Worm (Caenorhabditis elegans) whole organism, L4 larva: ENCODE measurements around the gene str-182.

Experiments
- D1046.2 ChIP-seq: fragments of 200-800 bp; sonication (Bioruptor generic); IDR thresholded peaks from 2 replicates; pipeline ENCODE4 v1.3.6; 2022; ENCODE audit warnings: missing genetic modification characterization, missing compliant biosample characterization
- F10B5.3 ChIP-seq: sonication (generic microtip); optimal IDR thresholded peaks from 2 replicates; lab custom pipeline; 2016; ENCODE audit warnings: mild to moderate bottlenecking, missing genetic modification characterization, missing compliant biosample characterization
- F49E8.2 ChIP-seq: sonication (generic microtip); optimal IDR thresholded peaks from 2 replicates; lab custom pipeline; 2016; ENCODE audit warnings: missing compliant biosample characterization, mild to moderate bottlenecking, missing genetic modification characterization, borderline replicate concordance
- T26A8.4 ChIP-seq: fragments of 200-800 bp; sonication (Bioruptor generic); IDR thresholded peaks from 2 replicates; pipeline ENCODE4 v1.3.6; 2022; ENCODE audit warnings: missing genetic modification characterization, missing compliant biosample characterization
- Y105C5A.15 ChIP-seq: fragments of 200-800 bp; sonication (Bioruptor generic); IDR thresholded peaks from 2 replicates; pipeline ENCODE4 v1.3.6; 2022; ENCODE audit warnings: missing genetic modification characterization, missing compliant biosample characterization
- ZK337.2 ChIP-seq: fragments of 200-800 bp; sonication (Bioruptor generic); IDR thresholded peaks from 2 replicates; pipeline ENCODE4 v1.3.6; 2022; ENCODE audit warnings: missing genetic modification reagents, missing genetic modification characterization, missing compliant biosample characterization
- aha-1 ChIP-seq: fragments of 150-350 bp; peaks from one replicate; lab custom pipeline; 2014; ENCODE audit warnings: missing biosample characterization, missing genetic modification characterization
- arid-1 ChIP-seq: fragments of 200-800 bp; sonication (Bioruptor generic); conservative IDR thresholded peaks from 2 replicates; pipeline ENCODE4 v1.3.6; 2022; ENCODE audit warnings: missing genetic modification reagents, missing genetic modification characterization, missing compliant biosample characterization
- ctbp-1 ChIP-seq: fragments of 200-800 bp; sonication (Bioruptor generic); IDR thresholded peaks from 2 replicates; pipeline ENCODE4 v1.3.6; 2022; ENCODE audit warnings: missing genetic modification reagents, missing genetic modification characterization, missing compliant biosample characterization
- daf-16 ChIP-seq, 3 experiments: sonication (generic microtip); optimal IDR thresholded peaks; 2 replicates each; lab custom pipeline; 2016 to 2017; ENCODE audit warnings: missing genetic modification characterization in 3 of 3, missing genetic modification reagents in 3 of 3, mild to moderate bottlenecking in 2 of 3, missing compliant biosample characterization in 2 of 3, missing biosample characterization in 1 of 3, moderate library complexity in 1 of 3
- daf-19 ChIP-seq: fragments of 200-800 bp; sonication (Bioruptor generic); conservative IDR thresholded peaks from 2 replicates; pipeline ENCODE4 v1.3.6; 2022; ENCODE audit warnings: missing genetic modification characterization, missing compliant biosample characterization
- dmd-6 ChIP-seq: fragments of 200-800 bp; sonication (Bioruptor generic); IDR thresholded peaks from 2 replicates; pipeline ENCODE4 v1.3.6; 2022; ENCODE audit warnings: missing genetic modification reagents, missing genetic modification characterization, missing compliant biosample characterization
- dmd-9 ChIP-seq: fragments of 200-800 bp; sonication (Bioruptor generic); IDR thresholded peaks from 2 replicates; pipeline ENCODE4 v1.3.6; 2022; ENCODE audit warnings: missing genetic modification reagents, missing genetic modification characterization, missing compliant biosample characterization
- dve-1 ChIP-seq: sonication (generic microtip); optimal IDR thresholded peaks from 2 replicates; lab custom pipeline; 2017; ENCODE audit warnings: antibody characterized with exemption, mild to moderate bottlenecking, missing genetic modification characterization, missing compliant biosample characterization; ENCODE audit not compliant: insufficient read depth
- gei-8 ChIP-seq: fragments of 200-800 bp; sonication (Bioruptor generic); optimal IDR thresholded peaks from 2 replicates; lab custom pipeline; 2018; ENCODE audit warnings: mild to moderate bottlenecking, missing genetic modification characterization, missing compliant biosample characterization
- hif-1 ChIP-seq, 2 experiments: sonication (generic microtip); optimal IDR thresholded peaks; 2 replicates each; lab custom pipeline; 2016 to 2017; ENCODE audit warnings: missing compliant biosample characterization in 2 of 2, missing genetic modification characterization in 2 of 2, missing genetic modification reagents in 2 of 2, missing genotype in 2 of 2, mild to moderate bottlenecking in 1 of 2
- hlh-11 ChIP-seq: fragments of 200-800 bp; sonication (Bioruptor generic); optimal IDR thresholded peaks from 2 replicates; lab custom pipeline; 2018; ENCODE audit warnings: mild to moderate bottlenecking, missing genetic modification characterization, missing compliant biosample characterization
- lin-29 ChIP-seq: fragments of 200-800 bp; sonication (Bioruptor generic); IDR thresholded peaks from 2 replicates; pipeline ENCODE4 v1.3.6; 2022; ENCODE audit warnings: missing genetic modification reagents, missing genetic modification characterization, missing compliant biosample characterization
- lin-38 ChIP-seq: fragments of 200-800 bp; sonication (Bioruptor generic); IDR thresholded peaks from 2 replicates; pipeline ENCODE4 v1.3.6; 2022; ENCODE audit warnings: missing genetic modification reagents, missing genetic modification characterization, missing compliant biosample characterization
- lir-3 ChIP-seq: sonication (generic microtip); optimal IDR thresholded peaks from 2 replicates; lab custom pipeline; 2016; ENCODE audit warnings: mild to moderate bottlenecking, missing genetic modification characterization, missing compliant biosample characterization
- madf-5 ChIP-seq, 2 experiments: fragments of 200-800 bp; sonication (Bioruptor generic); IDR thresholded peaks; 2 replicates each; pipeline ENCODE4 v1.3.6; 2022; ENCODE audit warnings: missing compliant biosample characterization in 2 of 2, missing genetic modification characterization in 2 of 2
- mdt-29 ChIP-seq: fragments of 200-800 bp; sonication (Bioruptor generic); IDR thresholded peaks from 2 replicates; pipeline ENCODE4 v1.3.6; 2022; ENCODE audit warnings: missing genetic modification reagents, missing genetic modification characterization, missing compliant biosample characterization
- mep-1 ChIP-seq: fragments of 150-350 bp; sonication (generic microtip); optimal IDR thresholded peaks from 3 replicates; lab custom pipeline; 2014; ENCODE audit warnings: missing biosample characterization, missing genetic modification characterization
- mes-2 ChIP-seq: sonication (generic microtip); optimal IDR thresholded peaks from 2 replicates; lab custom pipeline; 2016; ENCODE audit warnings: missing genotype, mild to moderate bottlenecking, missing genetic modification characterization, missing compliant biosample characterization; ENCODE audit not compliant: poor library complexity, severe bottlenecking
- mxl-2 ChIP-seq: fragments of 200-800 bp; sonication (Bioruptor generic); conservative IDR thresholded peaks from 2 replicates; pipeline ENCODE4 v1.3.6; 2022; ENCODE audit warnings: missing genetic modification reagents, missing genetic modification characterization, missing compliant biosample characterization
- mxl-3 ChIP-seq: fragments of 200-800 bp; sonication (Bioruptor generic); optimal IDR thresholded peaks from 2 replicates; lab custom pipeline; 2018; ENCODE audit warnings: mild to moderate bottlenecking, missing genetic modification characterization, missing compliant biosample characterization
- nhr-10 ChIP-seq: fragments of 150-350 bp; optimal IDR thresholded peaks from 2 replicates; lab custom pipeline; 2014; ENCODE audit warnings: missing biosample characterization, missing genetic modification characterization
- nhr-111 ChIP-seq: fragments of 200-800 bp; sonication (Bioruptor generic); optimal IDR thresholded peaks from 2 replicates; lab custom pipeline; 2018; ENCODE audit warnings: mild to moderate bottlenecking, missing genetic modification characterization, missing compliant biosample characterization
- nhr-237 ChIP-seq: sonication (generic microtip); optimal IDR thresholded peaks from 2 replicates; lab custom pipeline; 2017; ENCODE audit warnings: missing biosample characterization, missing genetic modification characterization
- nhr-28 ChIP-seq: fragments of 150-350 bp; optimal IDR thresholded peaks from 2 replicates; lab custom pipeline; 2014; ENCODE audit warnings: missing biosample characterization, missing genetic modification characterization
- nhr-77 ChIP-seq: fragments of 150-350 bp; optimal IDR thresholded peaks from 2 replicates; lab custom pipeline; 2014; ENCODE audit warnings: missing biosample characterization, missing genetic modification characterization
- pha-4 ChIP-seq, 2 experiments: fragments of 150-350 bp in 1 of 2; fragments of 200-800 bp in 1 of 2; sonication (Bioruptor generic) in 1 of 2; IDR thresholded peaks in 1 of 2; optimal IDR thresholded peaks in 1 of 2; 2 replicates each; pipeline versions ENCODE4 v1.3.6 to Lab custom; 2014 to 2022; ENCODE audit warnings: missing genetic modification characterization in 2 of 2, missing genetic modification reagents in 2 of 2, missing biosample characterization in 1 of 2, missing compliant biosample characterization in 1 of 2
- pqm-1 ChIP-seq: sonication (generic microtip); optimal IDR thresholded peaks from 2 replicates; lab custom pipeline; 2017; ENCODE audit warnings: missing biosample characterization, missing genetic modification characterization
- rbr-2 ChIP-seq: sonication (generic microtip); optimal IDR thresholded peaks from 2 replicates; lab custom pipeline; 2016; ENCODE audit warnings: missing genotype, missing genetic modification characterization, missing compliant biosample characterization
- snpc-1.2 ChIP-seq: fragments of 200-800 bp; sonication (Bioruptor generic); IDR thresholded peaks from 2 replicates; pipeline ENCODE4 v1.3.6; 2022; ENCODE audit warnings: missing genetic modification reagents, missing genetic modification characterization, missing compliant biosample characterization
- spr-1 ChIP-seq: sonication (generic microtip); optimal IDR thresholded peaks from 2 replicates; lab custom pipeline; 2016; ENCODE audit warnings: mild to moderate bottlenecking, missing genetic modification characterization, missing compliant biosample characterization
- tra-1 ChIP-seq: fragments of 200-800 bp; sonication (Bioruptor generic); IDR thresholded peaks from 2 replicates; pipeline ENCODE4 v1.3.6; 2022; ENCODE audit warnings: missing genetic modification reagents, missing genetic modification characterization, missing compliant biosample characterization
- vab-7 ChIP-seq: fragments of 200-800 bp; sonication (Bioruptor generic); IDR thresholded peaks from 2 replicates; pipeline ENCODE4 v1.3.6; 2022; ENCODE audit warnings: missing genetic modification reagents, missing genetic modification characterization, missing compliant biosample characterization
- zag-1 ChIP-seq: fragments of 150-350 bp; optimal IDR thresholded peaks from 2 replicates; lab custom pipeline; 2014; ENCODE audit warnings: missing biosample characterization, missing genetic modification characterization
- ztf-7 ChIP-seq: fragments of 150-350 bp; optimal IDR thresholded peaks from 2 replicates; lab custom pipeline; 2014; ENCODE audit warnings: missing biosample characterization, missing genetic modification characterization

str-182 gene

ce11 chrV:10246443-10246885 lies 13.2 kb upstream of the str-182 start (continued):
- TF ChIP-seq mdt-29 (GFP tag; lab: Robert Waterston, UW) (no peak), hif-1 (tag; optimal IDR thresholded peaks at IDR 0.05; lab: Kevin White, UChicago) (peak in 1 of 2 experiments; percentile 19)

ce11 chrV:10245615-10246014 lies 12.4 kb upstream of the str-182 start:
- TF ChIP-seq daf-19 (GFP tag; lab: Robert Waterston, UW), result no peak
- no peak for TF ChIP-seq ZK337.2 (GFP tag; lab: Robert Waterston, UW)
- no peak for TF ChIP-seq pha-4 (GFP tag; IDR thresholded peaks at IDR 0.05; lab: Robert Waterston, UW)
- no peak for TF ChIP-seq pha-4 (tag; optimal IDR thresholded peaks at IDR 0.05; lab: Kevin White, UChicago)
- no peak for TF ChIP-seq lin-29 (GFP tag; lab: Robert Waterston, UW)
- no peak for TF ChIP-seq mes-2 (tag; lab: Kevin White, UChicago)
- TF ChIP-seq F49E8.2 (tag; lab: Kevin White, UChicago), result no peak
- no peak for TF ChIP-seq snpc-1.2 (GFP tag; lab: Robert Waterston, UW)
- no peak for TF ChIP-seq lin-38 (GFP tag; lab: Robert Waterston, UW)
- no peak for TF ChIP-seq spr-1 (tag; lab: Kevin White, UChicago)
- no peak for TF ChIP-seq tra-1 (GFP tag; lab: Robert Waterston, UW)
- TF ChIP-seq nhr-77 (tag; lab: Kevin White, UChicago), result peak; percentile 34
- no peak for TF ChIP-seq mdt-29 (GFP tag; lab: Robert Waterston, UW)
- no peak for TF ChIP-seq madf-5 (GFP tag; IDR thresholded peaks at IDR 0.05; lab: Robert Waterston, UW)
- TF ChIP-seq lir-3 (tag; lab: Kevin White, UChicago), result no peak
- no peak for TF ChIP-seq vab-7 (GFP tag; lab: Robert Waterston, UW)
- no peak for TF ChIP-seq zag-1 (tag; lab: Kevin White, UChicago)
- TF ChIP-seq nhr-28 (tag; lab: Kevin White, UChicago), result peak; percentile 69
- no peak for TF ChIP-seq T26A8.4
- TF ChIP-seq hif-1 (tag; optimal IDR thresholded peaks at IDR 0.05; lab: Kevin White, UChicago), result no peak
- TF ChIP-seq mep-1 (tag; lab: Kevin White, UChicago), result no peak
- TF ChIP-seq mxl-2 (GFP tag; lab: Robert Waterston, UW), result no peak
- no peak for TF ChIP-seq ztf-7
- TF ChIP-seq daf-16 (GFP tag; optimal IDR thresholded peaks at IDR 0.05; lab: Kevin White, UChicago), result no peak
- peak; percentile 100 for TF ChIP-seq daf-16 (tag; optimal IDR thresholded peaks at IDR 0.05; lab: Kevin White, UChicago)
- no peak for TF ChIP-seq mxl-3 (GFP tag; lab: Kevin White, UChicago)
- TF ChIP-seq aha-1, result no peak
- TF ChIP-seq nhr-237 (tag; lab: Kevin White, UChicago), result no peak
- peak; percentile 53 for TF ChIP-seq dve-1 (tag; lab: Kevin White, UChicago)
- TF ChIP-seq dmd-6 (GFP tag; lab: Robert Waterston, UW), result no peak
- TF ChIP-seq ctbp-1 (GFP tag; lab: Robert Waterston, UW), result no peak
- no peak for TF ChIP-seq nhr-111 (GFP tag; lab: Kevin White, UChicago)
- no peak for TF ChIP-seq gei-8 (GFP tag; lab: Kevin White, UChicago)
- TF ChIP-seq dmd-9 (GFP tag; lab: Robert Waterston, UW), result no peak
- no peak for TF ChIP-seq nhr-10 (tag; lab: Kevin White, UChicago)
- TF ChIP-seq arid-1 (GFP tag; lab: Robert Waterston, UW), result no peak
- no peak for TF ChIP-seq Y105C5A.15 (GFP tag; lab: Robert Waterston, UW)
- peak; percentile 22 for TF ChIP-seq pqm-1
- no peak for TF ChIP-seq D1046.2 (GFP tag; lab: Robert Waterston, UW)
- TF ChIP-seq hlh-11 (tag; lab: Kevin White, UChicago), result peak; percentile 45
- TF ChIP-seq rbr-2 (tag; lab: Kevin White, UChicago), result no peak
- no peak for TF ChIP-seq F10B5.3 (tag; lab: Kevin White, UChicago)
